Worm (Caenorhabditis elegans): ENCODE results near the gene K03H1.11.

K03H1.11 gene

ce11 chrIII:9930406-9930805 is 21.4 kb downstream of the K03H1.11 start:
- TF ChIP-seq nhr-11 (tag; optimal IDR thresholded peaks at IDR 0.05) (no peak), fos-1 (tag; optimal IDR thresholded peaks at IDR 0.05) (peak; percentile 69), ceh-82 (tag; optimal IDR thresholded peaks at IDR 0.05) (no peak), nhr-6 (tag; optimal IDR thresholded peaks at IDR 0.05) (no peak), nhr-77 (tag; optimal IDR thresholded peaks at IDR 0.05) (no peak), lsy-2 (tag; optimal IDR thresholded peaks at IDR 0.05) (no peak), gmeb-1 (tag; optimal IDR thresholded peaks at IDR 0.05) (peak; percentile 2), sma-3 (GFP tag; optimal IDR thresholded peaks at IDR 0.05) (no peak), sma-9 (GFP tag; optimal IDR thresholded peaks at IDR 0.05) (peak; percentile 43), sma-9 (tag; optimal IDR thresholded peaks at IDR 0.05) (no peak), elt-3 (tag; optimal IDR thresholded peaks at IDR 0.05) (no peak), zag-1 (tag; optimal IDR thresholded peaks at IDR 0.05) (no peak), ztf-1 (GFP tag; conservative IDR thresholded peaks at IDR 0.05) (no peak), crh-2 (tag; optimal IDR thresholded peaks at IDR 0.05) (peak; percentile 52), F13H6.1 (tag; optimal IDR thresholded peaks at IDR 0.05) (peak; percentile 54)

- no peak for TF ChIP-seq ZK546.5 (tag; optimal IDR thresholded peaks at IDR 0.05)
- TF ChIP-seq nhr-25 (tag; optimal IDR thresholded peaks at IDR 0.05) = no peak
Observed at ce11 chrIII:9929525-9929924, 22.2 kb downstream of the K03H1.11 start.

- TF ChIP-seq nhr-25 (tag; optimal IDR thresholded peaks at IDR 0.05) = no peak
- TF ChIP-seq F13H6.1 (tag; optimal IDR thresholded peaks at IDR 0.05) = no peak
- TF ChIP-seq nhr-10 (tag; optimal IDR thresholded peaks at IDR 0.05) = no peak
- no peak for TF ChIP-seq zag-1 (tag; optimal IDR thresholded peaks at IDR 0.05)
- TF ChIP-seq ama-1 (optimal IDR thresholded peaks at IDR 0.05) = no peak
- TF ChIP-seq crh-2 (tag; optimal IDR thresholded peaks at IDR 0.05) = no peak
- no peak for TF ChIP-seq mbf-1 (tag; optimal IDR thresholded peaks at IDR 0.05)
Observed at ce11 chrIII:9928777-9929176, 23.0 kb downstream of the K03H1.11 start, which contains the start of gene ttr-1. Gene ttr-1 (plus strand): TSS chrIII:9929077.

DNA sequence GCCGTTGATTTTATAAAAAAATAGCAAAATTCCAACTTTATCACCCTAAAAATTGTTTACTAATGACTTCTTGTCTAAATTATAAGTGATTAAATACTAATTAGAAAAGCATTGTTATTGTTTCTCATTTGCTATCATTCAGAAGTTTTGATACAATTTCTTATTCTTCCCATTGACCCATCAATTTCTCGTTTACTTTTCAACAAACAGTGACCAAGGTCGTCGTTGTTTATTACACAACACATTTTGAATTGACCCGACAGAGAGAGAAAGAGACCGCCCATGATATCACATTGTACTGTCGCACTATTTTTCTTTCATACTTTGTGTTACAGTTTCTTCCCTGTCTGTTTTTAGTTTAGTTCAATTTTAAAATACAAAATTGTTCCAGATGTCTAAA is 24.4 kb downstream of the K03H1.11 start, which contains the start of gene ttr-2:
Gene ttr-2, plus strand, starts transcription at position 392 of the 400 bp plus-strand sequence.
- peak; percentile 54 for TF ChIP-seq fos-1 (tag; optimal IDR thresholded peaks at IDR 0.05)
- no peak for TF ChIP-seq dmd-4 (tag; optimal IDR thresholded peaks at IDR 0.05)
- no peak for TF ChIP-seq lin-11 (tag; optimal IDR thresholded peaks at IDR 0.05)
- no peak for TF ChIP-seq alr-1 (tag; optimal IDR thresholded peaks at IDR 0.05)
- no peak for TF ChIP-seq R02D3.7 (tag; optimal IDR thresholded peaks at IDR 0.05)
- peak; percentile 27 for TF ChIP-seq crh-2 (tag; optimal IDR thresholded peaks at IDR 0.05)
- no peak for TF ChIP-seq gmeb-1 (tag; optimal IDR thresholded peaks at IDR 0.05)
- TF ChIP-seq mab-5 (tag; optimal IDR thresholded peaks at IDR 0.05) = no peak
- TF ChIP-seq nhr-11 (tag; optimal IDR thresholded peaks at IDR 0.05) = no peak
- TF ChIP-seq unc-62 (GFP tag; optimal IDR thresholded peaks at IDR 0.05) = no peak
- TF ChIP-seq ZK546.5 (tag; optimal IDR thresholded peaks at IDR 0.05) = no peak
- TF ChIP-seq nhr-25 (tag; optimal IDR thresholded peaks at IDR 0.05) = peak; percentile 67

ce11 chrIII:9926650-9927049 is 25.1 kb downstream of the K03H1.11 start, which contains the start of gene ttr-3:
Gene ttr-3 (minus strand): TSS chrIII:9926750.
- TF ChIP-seq ztf-4 (tag; optimal IDR thresholded peaks at IDR 0.05) (no peak), sma-3 (GFP tag; optimal IDR thresholded peaks at IDR 0.05) (peak; percentile 1)

- no peak for TF ChIP-seq Y55F3AM.14 (GFP tag; optimal IDR thresholded peaks at IDR 0.05)
- TF ChIP-seq nhr-77 (tag; optimal IDR thresholded peaks at IDR 0.05) = no peak
- no peak for TF ChIP-seq aly-2 (tag; optimal IDR thresholded peaks at IDR 0.05)
- TF ChIP-seq nhr-12 (tag; optimal IDR thresholded peaks at IDR 0.05) = no peak
- TF ChIP-seq nhr-10 (tag; optimal IDR thresholded peaks at IDR 0.05) = no peak
- TF ChIP-seq dmd-4 (tag; optimal IDR thresholded peaks at IDR 0.05) = no peak
- TF ChIP-seq F13H6.1 (tag; optimal IDR thresholded peaks at IDR 0.05) = no peak
Observed at ce11 chrIII:9922874-9923273, 28.9 kb downstream of the K03H1.11 start, which contains the start of gene cbp-2. Gene cbp-2 (plus strand): TSS chrIII:9923174.

ce11 chrIII:9922310-9922709 is 29.5 kb downstream of the K03H1.11 start:
- TF ChIP-seq mab-5 (tag; optimal IDR thresholded peaks at IDR 0.05) (no peak), fos-1 (tag; optimal IDR thresholded peaks at IDR 0.05) (peak; percentile 66), gmeb-1 (tag; optimal IDR thresholded peaks at IDR 0.05) (peak; percentile 17)

Data from whole organism, L2 larva.